Fruit fly (Drosophila melanogaster): ENCODE measurements around the gene Tdh.
A peak's percentile ranks its signal among the peaks of the same experiment; 100 is the strongest.

Tdh gene

DNA sequence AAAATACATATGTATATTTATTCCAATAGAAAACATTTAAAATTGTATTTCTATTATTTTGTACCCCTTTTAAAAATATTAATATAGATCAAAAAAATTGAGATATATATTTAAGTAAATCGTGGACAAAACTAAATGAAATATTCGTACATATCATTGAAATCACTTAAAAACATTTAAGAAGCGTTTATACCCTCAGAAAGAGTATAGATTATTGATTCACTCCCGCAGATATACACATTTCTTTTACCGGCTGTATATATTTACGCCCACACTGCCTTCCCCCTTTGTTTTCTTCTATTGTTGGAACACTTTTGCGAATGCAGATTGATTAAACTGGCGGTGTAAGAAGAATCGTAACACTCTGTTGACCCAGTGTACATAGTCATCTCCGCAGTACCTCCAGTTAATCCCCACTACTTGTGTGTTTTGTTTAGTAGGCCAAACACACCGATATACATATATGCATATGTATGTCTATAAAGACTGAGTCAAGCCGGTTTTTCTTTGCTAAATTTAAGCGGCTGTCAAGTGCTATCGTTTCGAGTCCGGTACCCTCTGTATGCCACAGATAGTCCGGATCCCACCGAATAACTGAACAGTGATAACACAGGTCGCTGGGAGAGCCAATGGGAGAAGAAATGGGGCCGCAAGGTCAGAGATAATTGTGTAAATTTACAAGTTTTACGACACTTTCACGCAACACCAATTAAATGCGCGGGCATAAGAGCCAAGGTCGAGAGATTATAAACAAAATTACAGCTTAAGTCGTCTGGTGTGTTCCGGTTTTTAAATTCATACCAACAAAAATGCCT lies 5.0 kb downstream of the Tdh start (continued):
- TF ChIP-seq hb (GFP tag; IDR thresholded peaks at IDR 0.05; ENCODE audit: partially characterized antibody) (no peak), fd96Cb (tag; optimal IDR thresholded peaks at IDR 0.05) (no peak), dpn (GFP tag; optimal IDR thresholded peaks at IDR 0.05) (peak; percentile 25 to 59), CG11560 (tag; IDR thresholded peaks at IDR 0.05) (no peak), TFAM (GFP tag; optimal IDR thresholded peaks at IDR 0.05) (peak; percentile 54), org-1 (GFP tag; optimal IDR thresholded peaks at IDR 0.05) (peak; percentile 76), BtbVII (GFP tag; optimal IDR thresholded peaks at IDR 0.05) (no peak), CG2116 (GFP tag; optimal IDR thresholded peaks at IDR 0.05) (peak; percentile 54), scrt (GFP tag; optimal IDR thresholded peaks at IDR 0.05) (peak; percentile 1), CG18619 (GFP tag; optimal IDR thresholded peaks at IDR 0.05) (peak; percentile 53), CG2202 (tag; optimal IDR thresholded peaks at IDR 0.05) (peak; percentile 80), klu (GFP tag; IDR thresholded peaks at IDR 0.05) (no peak), onecut (GFP tag; IDR thresholded peaks at IDR 0.05) (peak; percentile 68), CG2678 (tag; optimal IDR thresholded peaks at IDR 0.05) (peak; percentile 67), Hsf (GFP tag; optimal IDR thresholded peaks at IDR 0.05) (peak; percentile 49), Trl (optimal IDR thresholded peaks at IDR 0.05) (no peak), Trl (GFP tag; optimal IDR thresholded peaks at IDR 0.05) (peak; percentile 83), CG12391 (tag; optimal IDR thresholded peaks at IDR 0.05) (peak; percentile 25), CG3407 (GFP tag; optimal IDR thresholded peaks at IDR 0.05) (peak; percentile 77), CG2199 (GFP tag; IDR thresholded peaks at IDR 0.05) (0 out of 3 replicates have a peak, but pooled peaks have one; percentile 35), gce (GFP tag; IDR thresholded peaks at IDR 0.05) (0 out of 3 replicates have a peak, but pooled peaks have one; percentile 64), seq (GFP tag; IDR thresholded peaks at IDR 0.05) (no peak), CG1647 (GFP tag; optimal IDR thresholded peaks at IDR 0.05) (peak; percentile 11), cwo (GFP tag; optimal IDR thresholded peaks at IDR 0.05) (no peak), Atf3 (GFP tag; optimal IDR thresholded peaks at IDR 0.05) (no peak), ac (GFP tag; optimal IDR thresholded peaks at IDR 0.05) (peak; percentile 79), schlank (tag; optimal IDR thresholded peaks at IDR 0.05) (peak; percentile 71), CG13894 (tag; optimal IDR thresholded peaks at IDR 0.05) (peak; percentile 12), CG12236 (GFP tag; optimal IDR thresholded peaks at IDR 0.05) (peak; percentile 72), CG16863 (GFP tag; optimal IDR thresholded peaks at IDR 0.05) (peak; percentile 74), CG12769 (tag; optimal IDR thresholded peaks at IDR 0.05) (peak; percentile 86), CG16815 (GFP tag; optimal IDR thresholded peaks at IDR 0.05) (no peak), shn (GFP tag; optimal IDR thresholded peaks at IDR 0.05) (peak; percentile 40), CG30020 (tag; optimal IDR thresholded peaks at IDR 0.05) (no peak), CoRest (tag; optimal IDR thresholded peaks at IDR 0.05) (peak; percentile 37), CG11695 (GFP tag; IDR thresholded peaks at IDR 0.05) (peak; percentile 49; the same call in 2 of the 3 replicates), CG9437 (GFP tag; optimal IDR thresholded peaks at IDR 0.05) (peak; percentile 22), CG8290 (GFP tag; optimal IDR thresholded peaks at IDR 0.05) (peak; percentile 59), CG8290 (tag; optimal IDR thresholded peaks at IDR 0.05) (peak in 1 of 2 experiments; percentile 87), CG32767 (GFP tag; IDR thresholded peaks at IDR 0.05) (no peak), Max (GFP tag; optimal IDR thresholded peaks at IDR 0.05) (peak; percentile 6), Atf-2 (GFP tag; optimal IDR thresholded peaks at IDR 0.05) (peak; percentile 39), bowl (GFP tag; IDR thresholded peaks at IDR 0.05) (0 out of 2 replicates have a peak, but pooled peaks have one; percentile 22), CG8924 (tag; optimal IDR thresholded peaks at IDR 0.05) (peak; percentile 41), dati (GFP tag; IDR thresholded peaks at IDR 0.05) (no peak), da (GFP tag; optimal IDR thresholded peaks at IDR 0.05) (peak; percentile 46), CG3065 (GFP tag; optimal IDR thresholded peaks at IDR 0.05) (peak; percentile 22), CG4328 (GFP tag; optimal IDR thresholded peaks at IDR 0.05) (peak; percentile 31), otp (GFP tag; IDR thresholded peaks at IDR 0.05) (0 out of 3 replicates have a peak, but pooled peaks have one; percentile 56), HLH54F (GFP tag; optimal IDR thresholded peaks at IDR 0.05) (peak; percentile 34)
